Fruit fly (Drosophila melanogaster) S2 (cell line): ENCODE results near the gene CG14715.

Experiments
- CG8478 ChIP-seq: fragments of >200 bp; optimal IDR thresholded peaks from 2 replicates; lab custom pipeline; 2018
- CTCF ChIP-seq, 2 experiments: fragments of >200 bp; optimal IDR thresholded peaks; 2 replicates each; lab custom pipeline; 2018

- TF ChIP-seq CG8478 (lab: Kevin White, UChicago): no peak
- TF ChIP-seq CTCF (optimal IDR thresholded peaks at IDR 0.05; lab: Kevin White, UChicago): no peak
Observed at dm6 chr3R:11656614-11657216, 17.3 kb upstream of the CG14715 start.
